Worm (Caenorhabditis elegans): ENCODE results near the gene Y54G2A.28.

ce11 chrIV:3046009-3046408 is 33.8 kb upstream of the Y54G2A.28 start:
- TF ChIP-seq egl-27 (tag; optimal IDR thresholded peaks at IDR 0.05), result no peak
- TF ChIP-seq nhr-11 (tag; optimal IDR thresholded peaks at IDR 0.05), result no peak
- no peak for TF ChIP-seq skn-1 (tag; optimal IDR thresholded peaks at IDR 0.05)
- no peak for TF ChIP-seq snpc-4 (tag; optimal IDR thresholded peaks at IDR 0.05)
- no peak for TF ChIP-seq nhr-23 (tag; optimal IDR thresholded peaks at IDR 0.05)
- TF ChIP-seq nhr-77 (tag; optimal IDR thresholded peaks at IDR 0.05), result no peak
- no peak for TF ChIP-seq unc-62 (GFP tag; optimal IDR thresholded peaks at IDR 0.05)
- no peak for TF ChIP-seq crh-2 (tag; optimal IDR thresholded peaks at IDR 0.05)
- no peak for TF ChIP-seq alr-1 (tag; optimal IDR thresholded peaks at IDR 0.05)
- no peak for TF ChIP-seq ceh-82 (tag; optimal IDR thresholded peaks at IDR 0.05)
- no peak for TF ChIP-seq nhr-25 (tag; optimal IDR thresholded peaks at IDR 0.05)
- no peak for TF ChIP-seq nhr-21 (tag; optimal IDR thresholded peaks at IDR 0.05)
- TF ChIP-seq elt-1 (tag; optimal IDR thresholded peaks at IDR 0.05), result no peak
- TF ChIP-seq C34F6.9 (tag; optimal IDR thresholded peaks at IDR 0.05), result no peak

All from whole organism, L2 larva.